Fruit fly (Drosophila melanogaster) whole organism, embryonic: ENCODE results near the gene Kat60.

ENCODE experiments used
- CG10654 ChIP-seq: fragments of 200-800 bp; sonication (Bioruptor generic); optimal IDR thresholded peaks from 2 replicates; lab custom pipeline; 2016; ENCODE audit warnings: missing biosample characterization, missing genetic modification characterization
- CG12104 ChIP-seq: fragments of 200-800 bp; sonication (Bioruptor generic); optimal IDR thresholded peaks from 3 replicates; lab custom pipeline; 2016; ENCODE audit warnings: missing biosample characterization, missing genetic modification characterization
- CG1233 ChIP-seq: fragments of 200-800 bp; sonication (Bioruptor generic); optimal IDR thresholded peaks from 4 replicates; lab custom pipeline; 2018; ENCODE audit warnings: missing biosample characterization, mild to moderate bottlenecking, missing genetic modification characterization
- CG12744 ChIP-seq: fragments of 200-800 bp; sonication (Bioruptor generic); optimal IDR thresholded peaks from 2 replicates; lab custom pipeline; 2016; ENCODE audit warnings: missing biosample characterization, missing genetic modification characterization
- CG13296 ChIP-seq: fragments of 200-800 bp; sonication (Bioruptor generic); optimal IDR thresholded peaks from 3 replicates; lab custom pipeline; 2018; ENCODE audit warnings: missing biosample characterization, mild to moderate bottlenecking, missing genetic modification characterization
- CG13894 ChIP-seq: fragments of 200-800 bp; sonication (Bioruptor generic); optimal IDR thresholded peaks from 3 replicates; lab custom pipeline; 2018; ENCODE audit warnings: missing biosample characterization, mild to moderate bottlenecking, missing genetic modification characterization, moderate library complexity
- CG1529 ChIP-seq: fragments of 200-800 bp; sonication (Bioruptor generic); optimal IDR thresholded peaks from 3 replicates; lab custom pipeline; 2018; ENCODE audit warnings: missing biosample characterization, missing genetic modification characterization
- CG18764 ChIP-seq: fragments of 200-800 bp; sonication (Bioruptor generic); optimal IDR thresholded peaks from 3 replicates; lab custom pipeline; 2016; ENCODE audit warnings: missing biosample characterization, missing genetic modification characterization
- CG2199 ChIP-seq: fragments of 200-800 bp; sonication (Bioruptor generic); IDR thresholded peaks from 3 replicates; pipeline ENCODE4 v1.3.6; 2022; ENCODE audit warnings: missing biosample characterization, missing genetic modification characterization
- CG2875 ChIP-seq: fragments of 200-800 bp; sonication (Bioruptor generic); optimal IDR thresholded peaks from 2 replicates; lab custom pipeline; 2017; ENCODE audit warnings: missing biosample characterization, mild to moderate bottlenecking, missing genetic modification characterization, missing genetic modification reagents
- CG34376 ChIP-seq: fragments of 200-800 bp; sonication (Bioruptor generic); optimal IDR thresholded peaks from 2 replicates; lab custom pipeline; 2018; ENCODE audit warnings: missing biosample characterization, mild to moderate bottlenecking, missing genetic modification characterization
- CG4854 ChIP-seq: fragments of 200-800 bp; sonication (Bioruptor generic); optimal IDR thresholded peaks from 2 replicates; lab custom pipeline; 2016; ENCODE audit warnings: missing biosample characterization, missing genetic modification characterization, inconsistent platforms
- CG5953 ChIP-seq: fragments of 200-800 bp; sonication (Bioruptor generic); IDR thresholded peaks from 2 replicates; pipeline ENCODE4 v1.3.6; 2022; ENCODE audit warnings: missing biosample characterization, missing genetic modification characterization
- CG6254 ChIP-seq: fragments of 200-800 bp; sonication (Bioruptor generic); optimal IDR thresholded peaks from 3 replicates; lab custom pipeline; 2017; ENCODE audit warnings: mild to moderate bottlenecking, missing biosample characterization, missing genetic modification reagents, missing genetic modification characterization
- CG6813 ChIP-seq: fragments of 200-800 bp; sonication (Bioruptor generic); optimal IDR thresholded peaks from 2 replicates; lab custom pipeline; 2017; ENCODE audit warnings: missing biosample characterization, missing genetic modification characterization, mild to moderate bottlenecking, moderate library complexity, missing genetic modification reagents
- CG7372 ChIP-seq: fragments of 200-800 bp; sonication (Bioruptor generic); IDR thresholded peaks from 2 replicates; pipeline ENCODE4 v1.3.6; 2022; ENCODE audit warnings: missing biosample characterization, missing genetic modification characterization
- CG7556 ChIP-seq: fragments of 200-800 bp; sonication (Bioruptor generic); optimal IDR thresholded peaks from 2 replicates; lab custom pipeline; 2017; ENCODE audit warnings: missing biosample characterization, mild to moderate bottlenecking, missing genetic modification characterization
- CG8765 ChIP-seq: fragments of 200-800 bp; sonication (Bioruptor generic); IDR thresholded peaks from 2 replicates; pipeline ENCODE4 v1.3.6; 2022; ENCODE audit warnings: missing biosample characterization, missing genetic modification characterization
- CG8944 ChIP-seq: fragments of 200-800 bp; sonication (Bioruptor generic); optimal IDR thresholded peaks from 3 replicates; lab custom pipeline; 2016; ENCODE audit warnings: missing biosample characterization, missing genetic modification characterization
- Chrac-16 ChIP-seq: fragments of 200-800 bp; sonication (Bioruptor generic); optimal IDR thresholded peaks from 3 replicates; lab custom pipeline; 2016; ENCODE audit warnings: missing biosample characterization, missing genetic modification characterization
- Doc3 ChIP-seq: fragments of 200-800 bp; sonication (Bioruptor generic); IDR thresholded peaks from 3 replicates; pipeline ENCODE4 v1.3.6; 2022; ENCODE audit warnings: missing biosample characterization, missing genetic modification characterization; ENCODE audit not compliant: partially characterized antibody
- Dp ChIP-seq: fragments of 200-800 bp; sonication (Bioruptor generic); optimal IDR thresholded peaks from 2 replicates; lab custom pipeline; 2018; ENCODE audit warnings: missing biosample characterization, mild to moderate bottlenecking, missing genetic modification characterization, moderate library complexity
- Elba2 ChIP-seq: fragments of 200-800 bp; sonication (Bioruptor generic); optimal IDR thresholded peaks from 3 replicates; lab custom pipeline; 2016; ENCODE audit warnings: missing biosample characterization, missing genetic modification characterization
- Fer3 ChIP-seq: fragments of 200-800 bp; sonication (Bioruptor generic); optimal IDR thresholded peaks from 2 replicates; lab custom pipeline; 2018; ENCODE audit warnings: missing biosample characterization, mild to moderate bottlenecking, missing genetic modification characterization, moderate library complexity
- Hand ChIP-seq: fragments of 200-800 bp; sonication (Bioruptor generic); optimal IDR thresholded peaks from 2 replicates; lab custom pipeline; 2017; ENCODE audit warnings: mild to moderate bottlenecking, missing biosample characterization, missing genetic modification reagents, missing genetic modification characterization
- Hr39 ChIP-seq: fragments of >200 bp; optimal IDR thresholded peaks from 2 replicates; lab custom pipeline; 2017
- Hsf ChIP-seq: fragments of 200-800 bp; sonication (Bioruptor generic); optimal IDR thresholded peaks from 3 replicates; lab custom pipeline; 2016; ENCODE audit warnings: missing biosample characterization, missing genetic modification characterization
- Kr ChIP-seq: fragments of 200-800 bp; sonication (Bioruptor generic); optimal IDR thresholded peaks from 2 replicates; lab custom pipeline; 2017; ENCODE audit warnings: missing biosample characterization, mild to moderate bottlenecking, missing genetic modification characterization
- Lhr ChIP-seq: fragments of 200-800 bp; sonication (Bioruptor generic); optimal IDR thresholded peaks from 3 replicates; lab custom pipeline; 2017; ENCODE audit warnings: mild to moderate bottlenecking, missing biosample characterization, missing genetic modification reagents, missing genetic modification characterization
- Nf-YC ChIP-seq: fragments of 200-800 bp; optimal IDR thresholded peaks from 3 replicates; lab custom pipeline; 2019; ENCODE audit warnings: missing biosample characterization, mild to moderate bottlenecking, missing genetic modification characterization, moderate library complexity
- Opbp ChIP-seq: fragments of 200-800 bp; sonication (Bioruptor generic); IDR thresholded peaks from 3 replicates; pipeline ENCODE4 v1.3.6; 2022; ENCODE audit warnings: missing biosample characterization, missing genetic modification characterization; ENCODE audit not compliant: partially characterized antibody
- Optix ChIP-seq: fragments of 200-800 bp; sonication (Bioruptor generic); IDR thresholded peaks from 3 replicates; pipeline ENCODE4 v1.3.6; 2022; ENCODE audit warnings: missing biosample characterization, missing genetic modification characterization
- Poxn ChIP-seq: fragments of 200-800 bp; sonication (Bioruptor generic); IDR thresholded peaks from 2 replicates; pipeline ENCODE4 v1.3.6; 2022; ENCODE audit warnings: missing biosample characterization, missing genetic modification characterization
- Sry-β ChIP-seq: fragments of 200-800 bp; sonication (Bioruptor generic); optimal IDR thresholded peaks from 2 replicates; lab custom pipeline; 2018; ENCODE audit warnings: missing biosample characterization, mild to moderate bottlenecking, missing genetic modification characterization, moderate library complexity
- Trl ChIP-seq, 3 experiments: fragments of >200 bp in 2 of 3; fragments of 200-800 bp in 1 of 3; sonication (Bioruptor generic) in 1 of 3; optimal IDR thresholded peaks; 2 replicates in 1 of 3; 3 replicates in 2 of 3; lab custom pipeline; 2016 to 2017; ENCODE audit warnings: missing biosample characterization in 1 of 3, missing genetic modification characterization in 1 of 3
- ato ChIP-seq: fragments of 200-800 bp; sonication (Bioruptor generic); IDR thresholded peaks from 2 replicates; pipeline ENCODE4 v1.3.6; 2022; ENCODE audit warnings: missing biosample characterization, missing genetic modification characterization; ENCODE audit not compliant: partially characterized antibody
- bbx ChIP-seq: fragments of 200-800 bp; sonication (Bioruptor generic); IDR thresholded peaks from 2 replicates; pipeline ENCODE4 v1.3.6; 2022; ENCODE audit warnings: missing biosample characterization, missing genetic modification characterization; ENCODE audit not compliant: partially characterized antibody
- crc ChIP-seq: fragments of 200-800 bp; sonication (Bioruptor generic); optimal IDR thresholded peaks from 2 replicates; lab custom pipeline; 2016; ENCODE audit warnings: missing biosample characterization, missing genetic modification characterization
- dmrt11E ChIP-seq: fragments of 200-800 bp; sonication (Bioruptor generic); optimal IDR thresholded peaks from 3 replicates; lab custom pipeline; 2018; ENCODE audit warnings: missing biosample characterization, mild to moderate bottlenecking, missing genetic modification characterization, moderate library complexity
- dmrt99B ChIP-seq: fragments of 200-800 bp; sonication (Bioruptor generic); optimal IDR thresholded peaks from 2 replicates; lab custom pipeline; 2018; ENCODE audit warnings: missing biosample characterization, mild to moderate bottlenecking, missing genetic modification characterization, moderate library complexity
- fd3F ChIP-seq: fragments of 200-800 bp; sonication (Bioruptor generic); optimal IDR thresholded peaks from 2 replicates; lab custom pipeline; 2018; ENCODE audit warnings: missing biosample characterization, mild to moderate bottlenecking, missing genetic modification characterization, moderate library complexity
- fd64A ChIP-seq: fragments of 200-800 bp; sonication (Bioruptor generic); optimal IDR thresholded peaks from 3 replicates; lab custom pipeline; 2018; ENCODE audit warnings: missing biosample characterization, mild to moderate bottlenecking, missing genetic modification characterization
- ftz-f1 ChIP-seq: fragments of 200-800 bp; sonication (Bioruptor generic); optimal IDR thresholded peaks from 2 replicates; lab custom pipeline; 2016; ENCODE audit warnings: missing biosample characterization, missing genetic modification characterization
- grau ChIP-seq: fragments of 200-800 bp; optimal IDR thresholded peaks from 3 replicates; lab custom pipeline; 2019; ENCODE audit warnings: missing biosample characterization, mild to moderate bottlenecking, missing genetic modification characterization, moderate library complexity
- her ChIP-seq: fragments of 200-800 bp; sonication (Bioruptor generic); optimal IDR thresholded peaks from 2 replicates; lab custom pipeline; 2016; ENCODE audit warnings: missing biosample characterization, missing genetic modification characterization
- hkb ChIP-seq, 2 experiments: fragments of 200-800 bp in 1 of 2; fragments of >200 bp in 1 of 2; sonication (Bioruptor generic) in 1 of 2; IDR thresholded peaks in 1 of 2; optimal IDR thresholded peaks in 1 of 2; 2 replicates each; pipeline versions ENCODE4 v1.3.6 to Lab custom; 2017 to 2022; ENCODE audit warnings: missing biosample characterization in 1 of 2, missing genetic modification characterization in 1 of 2
- p53 ChIP-seq: fragments of 200-800 bp; sonication (Bioruptor generic); optimal IDR thresholded peaks from 2 replicates; lab custom pipeline; 2016; ENCODE audit warnings: missing biosample characterization, missing genetic modification characterization
- sim ChIP-seq: fragments of 200-800 bp; sonication (Bioruptor generic); IDR thresholded peaks from 2 replicates; pipeline ENCODE4 v1.3.6; 2022; ENCODE audit warnings: missing biosample characterization, missing genetic modification characterization
- slp2 ChIP-seq: fragments of 200-800 bp; sonication (Bioruptor generic); optimal IDR thresholded peaks from 2 replicates; lab custom pipeline; 2016; ENCODE audit warnings: missing biosample characterization, missing genetic modification characterization

The Kat60 gene

dm6 chr3R:5256462-5257146 lies 24.6 kb upstream of the Kat60 start, which contains the start of the genes Enoph and Hph (continued):
- TF ChIP-seq CG6254 (GFP tag; lab: Kevin White, UChicago) = peak; percentile 32
- TF ChIP-seq CG1529 = peak; percentile 1
- no peak for TF ChIP-seq ftz-f1
- TF ChIP-seq CG10654 (GFP tag; lab: Kevin White, UChicago) = peak; percentile 46
- peak; percentile 36 for TF ChIP-seq her
- TF ChIP-seq CG2199 (GFP tag; lab: Robert Waterston, UW) = no peak
- TF ChIP-seq CG18764 (GFP tag; lab: Kevin White, UChicago) = peak; percentile 18
- no peak for TF ChIP-seq CG7372 (GFP tag; lab: Robert Waterston, UW)
- TF ChIP-seq slp2 (GFP tag; lab: Kevin White, UChicago) = no peak
- peak; percentile 64 for TF ChIP-seq Chrac-16 (GFP tag; lab: Kevin White, UChicago)
- TF ChIP-seq Lhr (GFP tag; lab: Kevin White, UChicago) = peak; percentile 7
- peak; percentile 57 for TF ChIP-seq CG13296 (GFP tag; lab: Kevin White, UChicago)
- TF ChIP-seq bbx (GFP tag; lab: Robert Waterston, UW) = peak; percentile 83
- peak; percentile 66 for TF ChIP-seq Doc3
- TF ChIP-seq CG6813 (GFP tag; lab: Kevin White, UChicago) = no peak
- no peak for TF ChIP-seq Hand
- no peak for TF ChIP-seq CG4854
- peak; percentile 66 for TF ChIP-seq ato (GFP tag; lab: Robert Waterston, UW)
- peak; percentile 56 for TF ChIP-seq dmrt11E
- peak; percentile 58 for TF ChIP-seq CG7556 (GFP tag; lab: Kevin White, UChicago)
- TF ChIP-seq CG34376 (GFP tag; lab: Kevin White, UChicago) = no peak
- TF ChIP-seq Hr39 = no peak
- TF ChIP-seq CG2875 (GFP tag; lab: Kevin White, UChicago) = no peak
- peak; percentile 52 for TF ChIP-seq CG13894
- TF ChIP-seq p53 (GFP tag; lab: Kevin White, UChicago) = peak; percentile 5
- peak; percentile 69 for TF ChIP-seq Nf-YC
- TF ChIP-seq Hsf (GFP tag; lab: Kevin White, UChicago) = peak; percentile 48
- peak; percentile 48 for TF ChIP-seq Dp (GFP tag; lab: Kevin White, UChicago)
- TF ChIP-seq fd3F (GFP tag; lab: Kevin White, UChicago) = peak; percentile 56
- TF ChIP-seq CG1233 (GFP tag; lab: Kevin White, UChicago) = peak; percentile 38
- TF ChIP-seq sim (GFP tag; lab: Robert Waterston, UW) = no peak
- peak; percentile 57 for TF ChIP-seq CG12104
- no peak for TF ChIP-seq Poxn (GFP tag; lab: Robert Waterston, UW)
- peak; percentile 61 for TF ChIP-seq dmrt99B (tag; lab: Kevin White, UChicago)
- TF ChIP-seq hkb (optimal IDR thresholded peaks at IDR 0.05; lab: Kevin White, UChicago) = no peak
- TF ChIP-seq hkb (GFP tag; IDR thresholded peaks at IDR 0.05; lab: Robert Waterston, UW) = no peak; the same call in 1 of the 2 replicates
- peak; percentile 65 for TF ChIP-seq grau
- no peak for TF ChIP-seq CG12744 (GFP tag; lab: Kevin White, UChicago)
- no peak for TF ChIP-seq Trl (optimal IDR thresholded peaks at IDR 0.05; lab: Kevin White, UChicago)
- peak; percentile 59 for TF ChIP-seq Trl (GFP tag; optimal IDR thresholded peaks at IDR 0.05; lab: Kevin White, UChicago)
- no peak for TF ChIP-seq fd64A
- TF ChIP-seq CG5953 = no peak
- TF ChIP-seq Fer3 (tag; lab: Kevin White, UChicago) = peak; percentile 41
- TF ChIP-seq crc (GFP tag; lab: Kevin White, UChicago) = peak; percentile 25
- peak; percentile 46 for TF ChIP-seq Sry-β (GFP tag; lab: Kevin White, UChicago)
- TF ChIP-seq CG8765 (GFP tag; lab: Robert Waterston, UW) = peak; percentile 39; the same call in 1 of the 2 replicates
- no peak for TF ChIP-seq Kr (GFP tag; lab: Kevin White, UChicago)
- TF ChIP-seq CG8944 = peak; percentile 37
- TF ChIP-seq Optix = no peak
- peak; percentile 83 for TF ChIP-seq Opbp (GFP tag; lab: Robert Waterston, UW)
- TF ChIP-seq Elba2 (GFP tag; lab: Kevin White, UChicago) = peak; percentile 42
